Fruit fly (Drosophila melanogaster): ENCODE data around the gene CG4119.

DNA sequence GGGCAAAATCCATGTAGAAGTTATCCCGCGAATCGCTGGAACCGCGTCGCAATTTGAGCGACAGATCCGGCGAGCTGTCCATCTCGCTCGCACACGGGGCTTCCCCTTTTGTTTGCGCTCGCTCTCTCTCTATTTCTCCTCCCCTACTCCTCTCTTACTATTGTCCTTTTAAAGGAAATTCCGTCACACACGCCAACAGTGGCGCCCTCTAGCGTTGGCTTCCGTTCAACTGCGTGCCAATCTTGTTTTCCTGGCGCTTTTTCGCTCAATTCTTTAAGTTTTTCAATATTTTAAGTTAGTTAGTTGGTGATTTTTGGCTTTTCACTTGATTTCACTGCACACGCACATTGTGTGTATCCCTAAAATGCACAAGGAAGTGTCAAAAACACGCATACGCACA, 3.9 kb upstream of the CG4119 start:
- TF ChIP-seq h (optimal IDR thresholded peaks at IDR 0.05) (no peak), Sin3A (optimal IDR thresholded peaks at IDR 0.05) (no peak), insv (optimal IDR thresholded peaks at IDR 0.05) (no peak), psq (optimal IDR thresholded peaks at IDR 0.05) (no peak)

All from Kc167 (cell line).